Worm (Caenorhabditis elegans) whole organism, L4/young adult: Measurements from ENCODE around the gene str-19.

Experiments used
- dao-5 ChIP-seq: sonication (generic microtip); optimal IDR thresholded peaks from 2 replicates; lab custom pipeline; 2016; ENCODE audit warnings: missing genotype, missing genetic modification characterization, moderate library complexity, missing compliant biosample characterization
- him-1 ChIP-seq: sonication (generic microtip); optimal IDR thresholded peaks from 2 replicates; lab custom pipeline; 2016; ENCODE audit warnings: missing genotype, missing genetic modification reagents, missing genetic modification characterization, missing compliant biosample characterization

- TF ChIP-seq him-1 (tag; lab: Kevin White, UChicago) = no peak
- TF ChIP-seq dao-5 (tag; lab: Kevin White, UChicago) = no peak
Observed at ce11 chrV:15750130-15750529, 5.9 kb upstream of the str-19 start, which contains the start of gene str-6.
